Worm (Caenorhabditis elegans) whole organism, L1 larva: ENCODE measurements around the gene F32D8.12.

Source experiments
- C04F5.9 ChIP-seq: sonication (generic microtip); optimal IDR thresholded peaks from 2 replicates; lab custom pipeline; 2016; ENCODE audit warnings: missing genetic modification characterization, missing compliant biosample characterization
- C16A3.4 ChIP-seq: fragments of 150-350 bp; optimal IDR thresholded peaks from 2 replicates; lab custom pipeline; 2014; ENCODE audit warnings: missing biosample characterization, missing genetic modification characterization
- C34B4.2 ChIP-seq: sonication (generic microtip); optimal IDR thresholded peaks from 2 replicates; lab custom pipeline; 2017; ENCODE audit warnings: mild to moderate bottlenecking, missing genetic modification characterization, missing compliant biosample characterization
- Y116A8C.19 ChIP-seq: sonication (generic microtip); optimal IDR thresholded peaks from 2 replicates; lab custom pipeline; 2016; ENCODE audit warnings: missing compliant biosample characterization, missing genetic modification characterization, borderline replicate concordance
- alr-1 ChIP-seq: fragments of 200-800 bp; sonication (Bioruptor generic); optimal IDR thresholded peaks from 2 replicates; lab custom pipeline; 2018; ENCODE audit warnings: borderline replicate concordance, mild to moderate bottlenecking, missing genetic modification characterization, missing compliant biosample characterization
- aly-2 ChIP-seq: fragments of 150-350 bp; optimal IDR thresholded peaks from 2 replicates; lab custom pipeline; 2014; ENCODE audit warnings: missing biosample characterization, missing genetic modification characterization
- ama-1 ChIP-seq: fragments of 150-350 bp; optimal IDR thresholded peaks from 2 replicates; lab custom pipeline; 2014
- ceh-8 ChIP-seq: fragments of 200-800 bp; sonication (Bioruptor generic); optimal IDR thresholded peaks from 2 replicates; lab custom pipeline; 2018; ENCODE audit warnings: mild to moderate bottlenecking, missing genetic modification characterization, moderate library complexity, missing compliant biosample characterization
- ces-1 ChIP-seq: fragments of 150-350 bp; optimal IDR thresholded peaks from 2 replicates; lab custom pipeline; 2014; ENCODE audit warnings: missing biosample characterization, missing genetic modification reagents, missing genetic modification characterization
- dsc-1 ChIP-seq: sonication (generic microtip); optimal IDR thresholded peaks from 2 replicates; lab custom pipeline; 2016; ENCODE audit warnings: mild to moderate bottlenecking, missing genetic modification characterization, missing compliant biosample characterization
- efl-1 ChIP-seq, 4 experiments: fragments of 150-350 bp; optimal IDR thresholded peaks in 3 of 4; peaks in 1 of 4; 1 replicate in 1 of 4; 2 replicates in 3 of 4; lab custom pipeline; 2014; ENCODE audit warnings: missing biosample characterization in 2 of 4, missing genetic modification characterization in 2 of 4, missing genetic modification reagents in 2 of 4
- egl-13 ChIP-seq: sonication (generic microtip); optimal IDR thresholded peaks from 2 replicates; lab custom pipeline; 2016; ENCODE audit warnings: missing genotype, missing genetic modification reagents, missing genetic modification characterization, missing compliant biosample characterization
- elt-2 ChIP-seq: sonication (generic microtip); optimal IDR thresholded peaks from 2 replicates; lab custom pipeline; 2016; ENCODE audit warnings: missing genetic modification characterization, mild to moderate bottlenecking, inconsistent platforms, missing compliant biosample characterization, missing genetic modification reagents
- elt-3 ChIP-seq, 6 experiments: fragments of 150-350 bp in 1 of 6; sonication (generic microtip); optimal IDR thresholded peaks; 2 replicates each; lab custom pipeline; 2017 to 2018; ENCODE audit warnings: missing biosample characterization in 6 of 6, missing genetic modification characterization in 6 of 6, inconsistent platforms in 1 of 6
- ets-5 ChIP-seq: fragments of 200-800 bp; sonication (Bioruptor generic); IDR thresholded peaks from 2 replicates; pipeline ENCODE4 v1.3.6; 2022; ENCODE audit warnings: missing genetic modification characterization, missing compliant biosample characterization
- fkh-4 ChIP-seq: sonication (generic microtip); optimal IDR thresholded peaks from 2 replicates; lab custom pipeline; 2016; ENCODE audit warnings: missing compliant biosample characterization, missing genetic modification characterization, borderline replicate concordance
- fkh-8 ChIP-seq: sonication (generic microtip); optimal IDR thresholded peaks from 2 replicates; lab custom pipeline; 2016; ENCODE audit warnings: mild to moderate bottlenecking, missing genetic modification characterization, missing compliant biosample characterization
- fos-1 ChIP-seq: fragments of 150-350 bp; optimal IDR thresholded peaks from 2 replicates; lab custom pipeline; 2014; ENCODE audit warnings: missing biosample characterization, missing genetic modification characterization
- grh-1 ChIP-seq: fragments of 200-800 bp; sonication (Bioruptor generic); IDR thresholded peaks from 2 replicates; pipeline ENCODE4 v1.3.6; 2022; ENCODE audit warnings: missing genetic modification reagents, missing genetic modification characterization, missing compliant biosample characterization
- irx-1 ChIP-seq: sonication (generic microtip); optimal IDR thresholded peaks from 2 replicates; lab custom pipeline; 2016; ENCODE audit warnings: missing genetic modification characterization, missing compliant biosample characterization
- isw-1 ChIP-seq: fragments of 200-800 bp; sonication (Bioruptor generic); IDR thresholded peaks from 2 replicates; pipeline ENCODE4 v1.3.6; 2022; ENCODE audit warnings: missing genetic modification characterization, missing compliant biosample characterization
- lin-13 ChIP-seq: fragments of 150-350 bp; optimal IDR thresholded peaks from 2 replicates; lab custom pipeline; 2014; ENCODE audit warnings: missing biosample characterization, missing genetic modification reagents, missing genetic modification characterization
- lin-14 ChIP-seq: fragments of 200-800 bp; sonication (Bioruptor generic); optimal IDR thresholded peaks from 2 replicates; lab custom pipeline; 2018; ENCODE audit warnings: mild to moderate bottlenecking, missing genetic modification characterization, moderate library complexity, missing compliant biosample characterization
- lin-35 ChIP-seq, 2 experiments: fragments of 150-350 bp; optimal IDR thresholded peaks; 2 replicates each; lab custom pipeline; 2014; ENCODE audit warnings: missing biosample characterization in 2 of 2, missing genetic modification characterization in 2 of 2, missing genetic modification reagents in 2 of 2
- lsy-2 ChIP-seq, 2 experiments: fragments of 150-350 bp; optimal IDR thresholded peaks; 2 replicates each; lab custom pipeline; 2014; ENCODE audit warnings: missing biosample characterization in 2 of 2, missing genetic modification characterization in 2 of 2
- mab-9 ChIP-seq: fragments of 200-800 bp; sonication (Bioruptor generic); IDR thresholded peaks from 2 replicates; pipeline ENCODE4 v1.3.6; 2022; ENCODE audit warnings: missing genetic modification reagents, missing genetic modification characterization, missing compliant biosample characterization
- mdl-1 ChIP-seq, 2 experiments: fragments of 150-350 bp; optimal IDR thresholded peaks; 2 replicates each; lab custom pipeline; 2014 to 2017; ENCODE audit warnings: missing biosample characterization in 2 of 2, missing genetic modification characterization in 2 of 2, inconsistent platforms in 1 of 2
- mef-2 ChIP-seq: fragments of 150-350 bp; optimal IDR thresholded peaks from 2 replicates; lab custom pipeline; 2014; ENCODE audit warnings: missing biosample characterization, missing genetic modification characterization
- mep-1 ChIP-seq: fragments of 150-350 bp; optimal IDR thresholded peaks from 2 replicates; lab custom pipeline; 2014; ENCODE audit warnings: missing biosample characterization, missing genetic modification characterization
- nhr-19 ChIP-seq: fragments of 200-800 bp; sonication (Bioruptor generic); conservative IDR thresholded peaks from 2 replicates; pipeline ENCODE4 v1.3.6; 2022; ENCODE audit warnings: missing genetic modification characterization, missing compliant biosample characterization
- nhr-20 ChIP-seq: sonication (generic microtip); optimal IDR thresholded peaks from 2 replicates; lab custom pipeline; 2016; ENCODE audit warnings: mild to moderate bottlenecking, missing genetic modification characterization, missing compliant biosample characterization
- nhr-237 ChIP-seq: fragments of 150-350 bp; optimal IDR thresholded peaks from 2 replicates; lab custom pipeline; 2014; ENCODE audit warnings: missing biosample characterization, missing genetic modification characterization
- nhr-47 ChIP-seq: sonication (generic microtip); optimal IDR thresholded peaks from 2 replicates; lab custom pipeline; 2016; ENCODE audit warnings: mild to moderate bottlenecking, missing genetic modification characterization, moderate library complexity, missing compliant biosample characterization
- nhr-71 ChIP-seq: sonication (generic microtip); optimal IDR thresholded peaks from 2 replicates; lab custom pipeline; 2016; ENCODE audit warnings: mild to moderate bottlenecking, missing genetic modification characterization, moderate library complexity, missing compliant biosample characterization
- nhr-76 ChIP-seq: sonication (generic microtip); optimal IDR thresholded peaks from 2 replicates; lab custom pipeline; 2017; ENCODE audit warnings: missing biosample characterization, missing genetic modification characterization
- nhr-77 ChIP-seq: fragments of 150-350 bp; optimal IDR thresholded peaks from 2 replicates; lab custom pipeline; 2014; ENCODE audit warnings: missing biosample characterization, missing genetic modification characterization
- nhr-85 ChIP-seq: sonication (generic microtip); peaks from one replicate; lab custom pipeline; 2016; ENCODE audit warnings: missing genetic modification characterization, inconsistent platforms, missing compliant biosample characterization
- nhr-90 ChIP-seq: sonication (generic microtip); optimal IDR thresholded peaks from 2 replicates; lab custom pipeline; 2016; ENCODE audit warnings: mild to moderate bottlenecking, missing genetic modification characterization, missing compliant biosample characterization; ENCODE audit not compliant: poor library complexity
- pag-3 ChIP-seq: sonication (generic microtip); optimal IDR thresholded peaks from 2 replicates; lab custom pipeline; 2017; ENCODE audit warnings: missing genetic modification characterization, mild to moderate bottlenecking, missing compliant biosample characterization, antibody characterized with exemption, borderline replicate concordance; ENCODE audit not compliant: insufficient read depth
- pqm-1 ChIP-seq: sonication (generic microtip); optimal IDR thresholded peaks from 3 replicates; lab custom pipeline; 2017; ENCODE audit warnings: missing biosample characterization, missing genetic modification characterization
- rnt-1 ChIP-seq: sonication (generic microtip); optimal IDR thresholded peaks from 2 replicates; lab custom pipeline; 2016; ENCODE audit warnings: mild to moderate bottlenecking, missing genetic modification characterization, moderate library complexity, missing compliant biosample characterization
- skn-1 ChIP-seq: fragments of 150-350 bp; optimal IDR thresholded peaks from 2 replicates; lab custom pipeline; 2014; ENCODE audit warnings: missing biosample characterization, missing genetic modification characterization
- snu-23 ChIP-seq: sonication (generic microtip); optimal IDR thresholded peaks from 2 replicates; lab custom pipeline; 2016; ENCODE audit warnings: missing genetic modification characterization, missing compliant biosample characterization
- sox-4 ChIP-seq: sonication (generic microtip); optimal IDR thresholded peaks from 2 replicates; lab custom pipeline; 2016; ENCODE audit warnings: missing genetic modification characterization, missing compliant biosample characterization
- swsn-7 ChIP-seq: sonication (generic microtip); optimal IDR thresholded peaks from 2 replicates; lab custom pipeline; 2016; ENCODE audit warnings: missing genetic modification characterization, missing compliant biosample characterization
- tbx-2 ChIP-seq: sonication (generic microtip); optimal IDR thresholded peaks from 2 replicates; lab custom pipeline; 2016; ENCODE audit warnings: missing genetic modification characterization, missing compliant biosample characterization
- tlp-1 ChIP-seq: fragments of 150-350 bp; optimal IDR thresholded peaks from 2 replicates; lab custom pipeline; 2014; ENCODE audit warnings: missing biosample characterization, missing genetic modification characterization
- unc-130 ChIP-seq: fragments of 150-350 bp; optimal IDR thresholded peaks from 2 replicates; lab custom pipeline; 2017; ENCODE audit warnings: missing biosample characterization, missing genetic modification characterization, inconsistent platforms
- unc-86 ChIP-seq: sonication (generic microtip); optimal IDR thresholded peaks from 2 replicates; lab custom pipeline; 2016; ENCODE audit warnings: missing genetic modification characterization, missing compliant biosample characterization
- xbp-1 ChIP-seq: sonication (generic microtip); optimal IDR thresholded peaks from 2 replicates; lab custom pipeline; 2016; ENCODE audit warnings: missing genetic modification characterization, missing compliant biosample characterization
- zip-4 ChIP-seq: fragments of 200-800 bp; sonication (Bioruptor generic); optimal IDR thresholded peaks from 2 replicates; lab custom pipeline; 2018; ENCODE audit warnings: mild to moderate bottlenecking, missing genetic modification characterization, moderate library complexity, missing compliant biosample characterization
- ztf-4 ChIP-seq: fragments of 150-350 bp; optimal IDR thresholded peaks from 2 replicates; lab custom pipeline; 2014; ENCODE audit warnings: missing biosample characterization, missing genetic modification characterization

F32D8.12 gene

ce11 chrV:10870050-10870449 is 20.8 kb downstream of the F32D8.12 start:
- no peak for TF ChIP-seq mab-9 (GFP tag; lab: Robert Waterston, UW)
- TF ChIP-seq ets-5 (GFP tag; lab: Robert Waterston, UW) = no peak
- no peak for TF ChIP-seq nhr-47 (tag; lab: Kevin White, UChicago)
- TF ChIP-seq ama-1 = no peak
- no peak for TF ChIP-seq lin-35 (GFP tag; optimal IDR thresholded peaks at IDR 0.05; lab: Kevin White, UChicago)
- TF ChIP-seq isw-1 (GFP tag; lab: Robert Waterston, UW) = no peak
- no peak for TF ChIP-seq zip-4 (GFP tag; lab: Kevin White, UChicago)
- peak; percentile 31 for TF ChIP-seq nhr-85 (tag; lab: Kevin White, UChicago)
- no peak for TF ChIP-seq pqm-1 (tag; lab: Kevin White, UChicago)
- TF ChIP-seq lin-13 (GFP tag; lab: Kevin White, UChicago) = no peak
- peak; percentile 63 for TF ChIP-seq nhr-71 (tag; lab: Kevin White, UChicago)
- TF ChIP-seq elt-3 (tag; optimal IDR thresholded peaks at IDR 0.05; lab: Kevin White, UChicago) = no peak
- no peak for TF ChIP-seq C04F5.9
- TF ChIP-seq lin-14 (GFP tag; lab: Kevin White, UChicago) = peak; percentile 61
- TF ChIP-seq nhr-19 (GFP tag; lab: Robert Waterston, UW) = peak; percentile 28
- no peak for TF ChIP-seq mep-1
- TF ChIP-seq lsy-2 (tag; optimal IDR thresholded peaks at IDR 0.05; lab: Kevin White, UChicago) = no peak
- TF ChIP-seq Y116A8C.19 (tag; lab: Kevin White, UChicago) = no peak
- no peak for TF ChIP-seq grh-1 (GFP tag; lab: Robert Waterston, UW)
- no peak for TF ChIP-seq C16A3.4 (tag; lab: Kevin White, UChicago)
- TF ChIP-seq mef-2 (tag; lab: Kevin White, UChicago) = no peak
- no peak for TF ChIP-seq nhr-90
- TF ChIP-seq skn-1 (tag; lab: Kevin White, UChicago) = no peak
- no peak for TF ChIP-seq alr-1
- no peak for TF ChIP-seq nhr-77 (tag; lab: Kevin White, UChicago)
- TF ChIP-seq ztf-4 (tag; lab: Kevin White, UChicago) = no peak
- TF ChIP-seq nhr-237 (tag; lab: Kevin White, UChicago) = no peak
- no peak for TF ChIP-seq xbp-1 (tag; lab: Kevin White, UChicago)
- peak; percentile 9 for TF ChIP-seq dsc-1 (tag; lab: Kevin White, UChicago)
- no peak for TF ChIP-seq fos-1
- TF ChIP-seq irx-1 (tag; lab: Kevin White, UChicago) = no peak
- no peak for TF ChIP-seq snu-23 (GFP tag; lab: Kevin White, UChicago)
- TF ChIP-seq C34B4.2 = no peak
- no peak for TF ChIP-seq pag-3 (tag; lab: Kevin White, UChicago)
- peak; percentile 45 for TF ChIP-seq rnt-1 (tag; lab: Kevin White, UChicago)
- TF ChIP-seq tlp-1 (tag; lab: Kevin White, UChicago) = no peak
- TF ChIP-seq fkh-4 (tag; lab: Kevin White, UChicago) = no peak
- TF ChIP-seq ces-1 = no peak
- peak in 1 of 2 experiments; percentile 26 for TF ChIP-seq mdl-1 (tag; optimal IDR thresholded peaks at IDR 0.05; lab: Kevin White, UChicago)
- TF ChIP-seq egl-13 (tag; lab: Kevin White, UChicago) = no peak
- no peak for TF ChIP-seq unc-130 (tag; lab: Kevin White, UChicago)
- TF ChIP-seq nhr-76 = no peak
- TF ChIP-seq ceh-8 (GFP tag; lab: Kevin White, UChicago) = no peak
- no peak for TF ChIP-seq elt-2

- peak; percentile 91 for TF ChIP-seq lin-14 (GFP tag; lab: Kevin White, UChicago)
- no peak for TF ChIP-seq lin-13 (GFP tag; lab: Kevin White, UChicago)
- peak; percentile 56 for TF ChIP-seq nhr-90
- TF ChIP-seq sox-4 (tag; lab: Kevin White, UChicago) = peak; percentile 27
- no peak for TF ChIP-seq fos-1
- TF ChIP-seq fkh-8 (tag; lab: Kevin White, UChicago) = peak; percentile 80
- TF ChIP-seq mef-2 (tag; lab: Kevin White, UChicago) = peak; percentile 27
- no peak for TF ChIP-seq ama-1
- peak; percentile 75 for TF ChIP-seq nhr-20 (tag; lab: Kevin White, UChicago)
- TF ChIP-seq nhr-47 (tag; lab: Kevin White, UChicago) = peak; percentile 77
- TF ChIP-seq swsn-7 = peak; percentile 47
- TF ChIP-seq nhr-71 (tag; lab: Kevin White, UChicago) = peak; percentile 81
- peak; percentile 41 for TF ChIP-seq xbp-1 (tag; lab: Kevin White, UChicago)
- peak; percentile 74 for TF ChIP-seq snu-23 (GFP tag; lab: Kevin White, UChicago)
- peak; percentile 28 for TF ChIP-seq irx-1 (tag; lab: Kevin White, UChicago)
- TF ChIP-seq lin-35 (GFP tag; optimal IDR thresholded peaks at IDR 0.05; lab: Kevin White, UChicago) = peak; percentile 27 to 37
- peak; percentile 64 for TF ChIP-seq tbx-2 (tag; lab: Kevin White, UChicago)
- no peak for TF ChIP-seq aly-2
- peak in 1 of 2 experiments; percentile 18 for TF ChIP-seq efl-1 (optimal IDR thresholded peaks at IDR 0.05; lab: Kevin White, UChicago)
- TF ChIP-seq efl-1 (GFP tag; optimal IDR thresholded peaks at IDR 0.05 in 1 of 2; lab: Kevin White, UChicago) = no peak
- TF ChIP-seq unc-86 (tag; lab: Kevin White, UChicago) = peak; percentile 31
Observed at ce11 chrV:10867586-10867985, 23.2 kb downstream of the F32D8.12 start.
